Worm (Caenorhabditis elegans): Measurements from ENCODE around the gene C07G1.6.

C07G1.6 gene

ce11 chrIV:8210300-8210699 lies at the start of gene C07G1.6:
C07G1.6 (minus strand) TSS chrIV:8210400.
- TF ChIP-seq T22C8.4 (GFP tag; IDR thresholded peaks at IDR 0.05), result no peak
- no peak for TF ChIP-seq klf-2 (GFP tag; conservative IDR thresholded peaks at IDR 0.05)
- TF ChIP-seq ztf-29 (GFP tag; IDR thresholded peaks at IDR 0.05), result no peak
- no peak for TF ChIP-seq flt-1 (GFP tag; IDR thresholded peaks at IDR 0.05)
- no peak for TF ChIP-seq ref-1 (GFP tag; conservative IDR thresholded peaks at IDR 0.05)
- no peak for TF ChIP-seq ztf-23 (GFP tag; IDR thresholded peaks at IDR 0.05)

- TF ChIP-seq T22C8.4 (GFP tag; IDR thresholded peaks at IDR 0.05) (no peak), ref-1 (GFP tag; conservative IDR thresholded peaks at IDR 0.05) (no peak), klf-2 (GFP tag; conservative IDR thresholded peaks at IDR 0.05) (no peak), ztf-23 (GFP tag; IDR thresholded peaks at IDR 0.05) (no peak), tab-1 (GFP tag; IDR thresholded peaks at IDR 0.05) (no peak), flt-1 (GFP tag; IDR thresholded peaks at IDR 0.05) (no peak)
These were observed 49.7 kb upstream of the C07G1.6 start, which contains the start of gene K07H8.7 for ce11 chrIV:8259904-8260303. K07H8.7 (minus strand) TSS chrIV:8260004.

ce11 chrIV:8255221-8255620 lies 45.0 kb upstream of the C07G1.6 start:
- TF ChIP-seq cog-1 (tag; optimal IDR thresholded peaks at IDR 0.05) (no peak), ztf-23 (GFP tag; IDR thresholded peaks at IDR 0.05) (no peak), tab-1 (GFP tag; IDR thresholded peaks at IDR 0.05) (no peak), ztf-29 (GFP tag; IDR thresholded peaks at IDR 0.05) (no peak), T22C8.4 (GFP tag; IDR thresholded peaks at IDR 0.05) (no peak), flt-1 (GFP tag; IDR thresholded peaks at IDR 0.05) (no peak), med-1 (GFP tag; optimal IDR thresholded peaks at IDR 0.05; ENCODE audit: insufficient read depth) (no peak)

- no peak for TF ChIP-seq flt-1 (GFP tag; IDR thresholded peaks at IDR 0.05)
- TF ChIP-seq klf-2 (GFP tag; conservative IDR thresholded peaks at IDR 0.05), result no peak
- TF ChIP-seq ztf-23 (GFP tag; IDR thresholded peaks at IDR 0.05), result no peak
- no peak for TF ChIP-seq T22C8.4 (GFP tag; IDR thresholded peaks at IDR 0.05)
- no peak for TF ChIP-seq cog-1 (tag; optimal IDR thresholded peaks at IDR 0.05)
- no peak for TF ChIP-seq tab-1 (GFP tag; IDR thresholded peaks at IDR 0.05)
- TF ChIP-seq ztf-29 (GFP tag; IDR thresholded peaks at IDR 0.05), result no peak
- TF ChIP-seq ref-1 (GFP tag; conservative IDR thresholded peaks at IDR 0.05), result no peak
- no peak for TF ChIP-seq med-1 (GFP tag; optimal IDR thresholded peaks at IDR 0.05; ENCODE audit: insufficient read depth)
These were observed 44.0 kb upstream of the C07G1.6 start for ce11 chrIV:8254193-8254592.

- TF ChIP-seq tab-1 (GFP tag; IDR thresholded peaks at IDR 0.05) (peak; percentile 98), ref-1 (GFP tag; conservative IDR thresholded peaks at IDR 0.05) (peak; percentile 96), T22C8.4 (GFP tag; IDR thresholded peaks at IDR 0.05) (peak; percentile 96), ztf-29 (GFP tag; IDR thresholded peaks at IDR 0.05) (peak; percentile 94), klf-2 (GFP tag; conservative IDR thresholded peaks at IDR 0.05) (peak; percentile 90), flt-1 (GFP tag; IDR thresholded peaks at IDR 0.05) (peak; percentile 98), med-1 (GFP tag; optimal IDR thresholded peaks at IDR 0.05; ENCODE audit: insufficient read depth) (peak; percentile 76), cog-1 (tag; optimal IDR thresholded peaks at IDR 0.05) (peak; percentile 96), ztf-23 (GFP tag; IDR thresholded peaks at IDR 0.05) (peak; percentile 95)
These were observed 42.7 kb upstream of the C07G1.6 start for ce11 chrIV:8252856-8253255.

- TF ChIP-seq T22C8.4 (GFP tag; IDR thresholded peaks at IDR 0.05) (no peak), klf-2 (GFP tag; conservative IDR thresholded peaks at IDR 0.05) (no peak), ztf-29 (GFP tag; IDR thresholded peaks at IDR 0.05) (no peak), flt-1 (GFP tag; IDR thresholded peaks at IDR 0.05) (no peak), tab-1 (GFP tag; IDR thresholded peaks at IDR 0.05) (no peak), med-1 (GFP tag; optimal IDR thresholded peaks at IDR 0.05; ENCODE audit: insufficient read depth) (no peak), ztf-23 (GFP tag; IDR thresholded peaks at IDR 0.05) (no peak), ref-1 (GFP tag; conservative IDR thresholded peaks at IDR 0.05) (no peak), cog-1 (tag; optimal IDR thresholded peaks at IDR 0.05) (no peak)
These were observed 41.1 kb upstream of the C07G1.6 start for ce11 chrIV:8251346-8251745.

ce11 chrIV:8247341-8247740 lies 37.1 kb upstream of the C07G1.6 start:
- TF ChIP-seq cog-1 (tag; optimal IDR thresholded peaks at IDR 0.05), result no peak
- no peak for TF ChIP-seq klf-2 (GFP tag; conservative IDR thresholded peaks at IDR 0.05)
- TF ChIP-seq tab-1 (GFP tag; IDR thresholded peaks at IDR 0.05), result no peak
- no peak for TF ChIP-seq T22C8.4 (GFP tag; IDR thresholded peaks at IDR 0.05)
- no peak for TF ChIP-seq ref-1 (GFP tag; conservative IDR thresholded peaks at IDR 0.05)
- no peak for TF ChIP-seq med-1 (GFP tag; optimal IDR thresholded peaks at IDR 0.05; ENCODE audit: insufficient read depth)
- no peak for TF ChIP-seq flt-1 (GFP tag; IDR thresholded peaks at IDR 0.05)
- TF ChIP-seq ztf-23 (GFP tag; IDR thresholded peaks at IDR 0.05), result no peak
- no peak for TF ChIP-seq ztf-29 (GFP tag; IDR thresholded peaks at IDR 0.05)

ce11 chrIV:8244112-8244511 lies 33.9 kb upstream of the C07G1.6 start, which contains the start of gene T09A12.1:
T09A12.1 (plus strand) TSS chrIV:8244412.
- TF ChIP-seq ztf-23 (GFP tag; IDR thresholded peaks at IDR 0.05) (no peak), ref-1 (GFP tag; conservative IDR thresholded peaks at IDR 0.05) (no peak), T22C8.4 (GFP tag; IDR thresholded peaks at IDR 0.05) (no peak), klf-2 (GFP tag; conservative IDR thresholded peaks at IDR 0.05) (no peak), tab-1 (GFP tag; IDR thresholded peaks at IDR 0.05) (no peak), flt-1 (GFP tag; IDR thresholded peaks at IDR 0.05) (no peak), cog-1 (tag; optimal IDR thresholded peaks at IDR 0.05) (no peak)

ce11 chrIV:8243599-8243998 lies 33.4 kb upstream of the C07G1.6 start, which contains the start of gene T09A12.8:
T09A12.8 (minus strand) TSS chrIV:8243699.
- TF ChIP-seq med-1 (GFP tag; optimal IDR thresholded peaks at IDR 0.05; ENCODE audit: insufficient read depth), result no peak

- no peak for TF ChIP-seq cog-1 (tag; optimal IDR thresholded peaks at IDR 0.05)
- TF ChIP-seq ref-1 (GFP tag; conservative IDR thresholded peaks at IDR 0.05), result no peak
- no peak for TF ChIP-seq med-1 (GFP tag; optimal IDR thresholded peaks at IDR 0.05; ENCODE audit: insufficient read depth)
- TF ChIP-seq ztf-23 (GFP tag; IDR thresholded peaks at IDR 0.05), result no peak
- no peak for TF ChIP-seq ztf-29 (GFP tag; IDR thresholded peaks at IDR 0.05)
- TF ChIP-seq T22C8.4 (GFP tag; IDR thresholded peaks at IDR 0.05), result no peak
- no peak for TF ChIP-seq flt-1 (GFP tag; IDR thresholded peaks at IDR 0.05)
- no peak for TF ChIP-seq klf-2 (GFP tag; conservative IDR thresholded peaks at IDR 0.05)
- no peak for TF ChIP-seq tab-1 (GFP tag; IDR thresholded peaks at IDR 0.05)
These were observed 33.0 kb upstream of the C07G1.6 start for ce11 chrIV:8243170-8243569.

All from whole organism, midembryonic.